Worm (Caenorhabditis elegans) whole organism, late embryonic: ENCODE results near the gene W02B3.4.

Experiments
- Y22D7AL.16 ChIP-seq: sonication (generic microtip); optimal IDR thresholded peaks from 2 replicates; lab custom pipeline; 2016; ENCODE audit warnings: missing genetic modification characterization, missing compliant biosample characterization
- ceh-14 ChIP-seq: sonication (generic microtip); optimal IDR thresholded peaks from 2 replicates; lab custom pipeline; 2016; ENCODE audit warnings: missing genotype, missing genetic modification characterization, missing compliant biosample characterization
- ceh-45 ChIP-seq: fragments of 200-800 bp; sonication (Bioruptor generic); IDR thresholded peaks from 2 replicates; pipeline ENCODE4 v1.3.6; 2022; ENCODE audit warnings: missing genetic modification reagents, missing genetic modification characterization, missing compliant biosample characterization
- ceh-9 ChIP-seq: sonication (generic microtip); optimal IDR thresholded peaks from 2 replicates; lab custom pipeline; 2016; ENCODE audit warnings: mild to moderate bottlenecking, missing genetic modification characterization, inconsistent platforms, missing compliant biosample characterization
- elt-2 ChIP-seq: sonication (generic microtip); optimal IDR thresholded peaks from 2 replicates; lab custom pipeline; 2016; ENCODE audit warnings: missing genetic modification reagents, missing genetic modification characterization, missing compliant biosample characterization
- hlh-30 ChIP-seq: sonication (generic microtip); optimal IDR thresholded peaks from 2 replicates; lab custom pipeline; 2017; ENCODE audit warnings: antibody characterized with exemption, missing genetic modification characterization, missing compliant biosample characterization; ENCODE audit not compliant: insufficient read depth
- hlh-6 ChIP-seq: sonication (generic microtip); optimal IDR thresholded peaks from 2 replicates; lab custom pipeline; 2016; ENCODE audit warnings: missing genotype, missing genetic modification characterization, missing compliant biosample characterization
- lin-11 ChIP-seq: fragments of 200-800 bp; sonication (Bioruptor generic); optimal IDR thresholded peaks from 2 replicates; lab custom pipeline; 2018; ENCODE audit warnings: mild to moderate bottlenecking, missing genetic modification characterization, missing compliant biosample characterization
- npax-4 ChIP-seq: sonication (generic microtip); optimal IDR thresholded peaks from 2 replicates; lab custom pipeline; 2016; ENCODE audit warnings: missing genetic modification characterization, missing compliant biosample characterization
- odd-2 ChIP-seq: sonication (generic microtip); optimal IDR thresholded peaks from 2 replicates; lab custom pipeline; 2017; ENCODE audit warnings: antibody characterized with exemption, mild to moderate bottlenecking, missing genetic modification characterization, missing compliant biosample characterization
- pat-9 ChIP-seq: fragments of 200-800 bp; sonication (Bioruptor generic); optimal IDR thresholded peaks from 2 replicates; lab custom pipeline; 2018; ENCODE audit warnings: mild to moderate bottlenecking, missing genetic modification characterization, moderate library complexity, missing compliant biosample characterization
- pqm-1 ChIP-seq: sonication (generic microtip); optimal IDR thresholded peaks from 2 replicates; lab custom pipeline; 2016; ENCODE audit warnings: missing genetic modification characterization, missing compliant biosample characterization
- unc-42 ChIP-seq: sonication (generic microtip); optimal IDR thresholded peaks from 2 replicates; lab custom pipeline; 2016; ENCODE audit warnings: missing genotype, missing genetic modification characterization, missing compliant biosample characterization

W02B3.4 gene

DNA sequence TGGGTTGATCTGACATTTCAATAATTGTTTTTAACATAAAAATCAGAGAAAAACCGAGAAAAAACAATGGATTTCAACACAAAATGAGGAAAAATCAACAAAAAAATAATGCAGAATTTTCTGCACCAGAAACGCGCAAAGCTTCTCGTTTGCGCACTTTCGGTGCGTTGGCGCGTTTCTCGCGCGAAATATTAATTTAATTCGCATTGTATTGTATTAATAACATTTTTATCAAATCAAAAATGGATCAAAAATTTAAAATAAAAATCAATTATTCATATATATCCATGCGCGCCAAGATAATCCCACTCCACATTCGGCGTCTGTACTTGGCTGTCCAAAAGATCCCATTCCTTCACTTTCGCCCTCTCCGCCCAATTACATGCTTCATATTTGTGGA lies 48.6 kb downstream of the W02B3.4 start, which contains the start of gene fem-2:
Gene fem-2 (minus strand): TSS at position 9 of the 400 bp plus-strand sequence.
- TF ChIP-seq Y22D7AL.16 (tag; lab: Kevin White, UChicago) (no peak), elt-2 (tag; lab: Kevin White, UChicago) (peak; percentile 5), unc-42 (tag; lab: Kevin White, UChicago) (peak; percentile 60)
- TF ChIP-seq, all 69 proteins: peak for 2

DNA sequence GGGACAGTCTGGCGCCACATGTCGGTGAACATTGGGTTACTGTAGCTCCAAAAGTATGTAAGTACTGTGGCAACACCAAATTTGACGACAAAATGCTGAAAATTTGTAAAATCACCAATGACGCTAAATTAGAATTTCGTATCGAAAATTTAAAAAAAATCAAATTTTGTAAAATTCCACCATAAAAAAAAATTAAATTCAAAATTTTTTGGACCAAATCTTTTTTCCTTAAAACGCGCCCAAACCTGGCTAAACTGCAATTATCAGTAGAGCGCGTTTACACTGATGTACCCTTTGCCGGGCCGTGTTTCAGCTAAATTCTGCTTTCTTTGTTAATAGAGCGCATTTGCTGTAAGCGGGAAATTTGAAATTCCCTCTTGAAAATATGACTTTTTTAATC lies 51.8 kb downstream of the W02B3.4 start, which contains the start of gene T19C3.6:
Gene T19C3.6 (minus strand): TSS at position 101 of the 400 bp plus-strand sequence.
- TF ChIP-seq lin-11 (tag; lab: Kevin White, UChicago) (no peak), npax-4 (no peak), ceh-45 (GFP tag; lab: Robert Waterston, UW) (no peak), ceh-9 (no peak), hlh-30 (tag; lab: Kevin White, UChicago) (no peak), odd-2 (tag; lab: Kevin White, UChicago) (no peak), pat-9 (tag; lab: Kevin White, UChicago) (no peak), ceh-14 (tag; lab: Kevin White, UChicago) (no peak), pqm-1 (tag; lab: Kevin White, UChicago) (no peak), hlh-6 (tag; lab: Kevin White, UChicago) (no peak)
